Fruit fly (Drosophila melanogaster) whole organism: Measurements from ENCODE around the gene CG31445.

Experiments used
- Dll ChIP-seq: fragments of >200 bp; optimal IDR thresholded peaks from 2 replicates; lab custom pipeline; 2017
- psq ChIP-seq: fragments of >200 bp; optimal IDR thresholded peaks from 2 replicates; lab custom pipeline; 2017

DNA sequence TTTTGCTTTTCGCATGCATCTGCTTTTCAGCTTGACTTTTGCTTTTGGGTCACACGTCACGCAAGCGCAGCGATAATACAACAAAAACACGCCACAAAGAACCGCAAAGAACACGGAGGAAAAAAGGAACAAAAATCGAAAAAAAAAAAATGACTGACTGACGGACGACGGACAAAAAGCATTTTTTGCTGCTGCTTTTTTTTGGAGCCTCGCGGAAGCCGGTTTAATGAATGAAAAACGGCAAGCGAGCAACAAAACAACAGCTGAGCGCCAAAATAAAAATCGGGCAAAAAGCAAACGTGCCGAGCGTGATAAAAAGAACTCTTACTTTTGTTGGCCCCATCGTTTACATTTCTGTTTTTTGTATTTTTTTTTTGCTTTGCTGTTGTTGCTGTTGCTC is 9.8 kb upstream of the CG31445 start:
- TF ChIP-seq psq (lab: Kevin White, UChicago), result no peak
- no peak for TF ChIP-seq Dll (lab: Kevin White, UChicago)
